Fruit fly (Drosophila melanogaster) whole organism, larva: Measurements from ENCODE around the gene smp-30.
A peak's percentile ranks its signal among the peaks of the same experiment; 100 is the strongest.

Experiments used
- noc ChIP-seq: fragments of 200-800 bp; sonication (Bioruptor generic); optimal IDR thresholded peaks from 3 replicates; lab custom pipeline; 2019; ENCODE audit warnings: missing biosample characterization, mild to moderate bottlenecking, missing genetic modification characterization, moderate library complexity

The smp-30 gene

dm6 chr3R:14751023-14751422, at the start of gene smp-30:
Gene smp-30, minus strand, starts transcription at chr3R:14751246.
- TF ChIP-seq noc (tag; lab: Kevin White, UChicago) = no peak

- TF ChIP-seq noc (tag; lab: Kevin White, UChicago) = peak; percentile 55
Measured at dm6 chr3R:14798626-14799258, 47.7 kb upstream of the smp-30 start, which contains the start of gene CG14856. Gene CG14856, plus strand, starts transcription at chr3R:14798986.

dm6 chr3R:14796294-14796693, 45.2 kb upstream of the smp-30 start, which contains the start of gene CG14855:
Gene CG14855, plus strand, starts transcription at chr3R:14796305.
- TF ChIP-seq noc (tag; lab: Kevin White, UChicago) = peak; percentile 3

- no peak for TF ChIP-seq noc (tag; lab: Kevin White, UChicago)
Measured at dm6 chr3R:14786669-14787068, 35.6 kb upstream of the smp-30 start.

DNA sequence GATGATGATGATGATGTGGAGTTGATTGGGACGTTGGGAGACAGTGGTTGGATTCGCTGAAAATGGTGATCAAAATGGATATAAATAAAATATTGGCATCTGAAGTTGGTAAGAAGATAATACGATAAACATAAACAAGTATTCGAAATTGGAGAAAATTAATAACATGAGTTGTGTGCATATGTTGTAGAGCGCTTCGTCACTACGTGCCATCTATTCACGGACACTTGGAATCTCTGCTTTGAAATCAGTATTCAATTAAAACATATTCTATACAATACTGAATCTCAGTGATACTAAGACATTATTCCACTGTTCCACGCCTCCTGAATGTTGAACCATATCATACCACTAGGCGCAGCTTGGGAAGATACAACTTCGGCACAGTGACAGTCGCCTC, 34.3 kb upstream of the smp-30 start:
- no peak for TF ChIP-seq noc (tag; lab: Kevin White, UChicago)

- TF ChIP-seq noc (tag; lab: Kevin White, UChicago) = peak; percentile 38
Measured at dm6 chr3R:14780747-14781146, 29.7 kb upstream of the smp-30 start.

- TF ChIP-seq noc (tag; lab: Kevin White, UChicago) = no peak
Measured at dm6 chr3R:14779733-14780278, 28.8 kb upstream of the smp-30 start.

dm6 chr3R:14775395-14775794, 24.3 kb upstream of the smp-30 start:
- TF ChIP-seq noc (tag; lab: Kevin White, UChicago) = no peak

DNA sequence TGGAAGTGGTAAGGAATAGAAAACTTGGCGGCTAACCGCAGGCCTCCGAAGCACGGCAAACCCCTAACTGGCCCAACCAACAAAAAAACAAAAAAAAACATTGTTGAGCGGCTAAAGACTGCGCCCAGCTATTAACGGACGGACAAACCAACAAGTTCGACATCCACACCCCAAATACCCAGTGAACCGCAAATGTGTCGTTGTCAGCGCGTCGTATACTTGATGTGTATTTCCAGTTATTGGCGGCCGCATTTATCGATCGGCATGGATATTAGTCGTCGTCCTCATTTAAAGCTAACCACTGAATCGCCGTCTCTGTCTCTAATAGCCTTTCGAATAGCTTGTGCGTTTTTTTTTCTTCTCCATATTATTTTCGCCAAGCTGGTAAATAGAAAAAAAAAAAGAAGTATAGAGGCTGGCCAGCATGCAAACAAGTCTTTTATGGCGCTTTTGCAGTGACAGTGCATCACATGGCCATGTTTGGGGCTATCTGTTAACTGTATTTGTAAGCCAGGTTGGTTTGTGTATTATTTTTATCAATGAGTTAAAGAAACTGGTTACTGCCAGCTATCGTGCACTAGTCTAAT, 15.5 kb upstream of the smp-30 start:
- no peak for TF ChIP-seq noc (tag; lab: Kevin White, UChicago)

DNA sequence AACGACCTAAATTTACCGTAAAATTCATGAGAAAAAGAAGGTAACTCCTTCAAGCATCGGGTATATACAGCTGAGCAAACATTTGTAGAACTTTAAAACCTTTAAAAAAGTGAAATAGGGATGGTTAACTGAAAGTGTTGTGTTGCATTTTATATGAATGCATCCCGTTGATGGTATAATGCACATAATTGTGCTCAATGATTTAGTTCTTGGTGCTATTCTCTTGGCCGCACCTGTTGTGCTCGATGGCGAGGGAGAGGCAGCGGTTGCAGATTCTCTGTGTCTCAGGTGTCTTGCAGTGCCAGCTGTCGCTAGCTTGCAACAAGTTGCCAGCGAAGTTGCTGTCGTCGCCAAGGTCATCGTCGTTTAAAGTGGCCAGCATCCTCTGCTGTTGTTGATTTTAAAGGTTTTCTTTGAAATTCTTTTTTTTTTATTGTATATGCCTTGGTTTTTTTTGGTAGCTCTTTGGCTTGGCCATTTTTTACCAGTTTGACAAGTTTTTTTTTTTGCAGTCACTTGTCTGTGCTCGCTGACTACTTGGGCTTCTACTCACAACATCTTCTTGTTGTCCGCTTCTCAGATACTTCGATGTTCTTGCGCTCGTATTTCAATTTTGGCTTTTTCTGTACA, 14.4 kb upstream of the smp-30 start:
- TF ChIP-seq noc (tag; lab: Kevin White, UChicago) = no peak

DNA sequence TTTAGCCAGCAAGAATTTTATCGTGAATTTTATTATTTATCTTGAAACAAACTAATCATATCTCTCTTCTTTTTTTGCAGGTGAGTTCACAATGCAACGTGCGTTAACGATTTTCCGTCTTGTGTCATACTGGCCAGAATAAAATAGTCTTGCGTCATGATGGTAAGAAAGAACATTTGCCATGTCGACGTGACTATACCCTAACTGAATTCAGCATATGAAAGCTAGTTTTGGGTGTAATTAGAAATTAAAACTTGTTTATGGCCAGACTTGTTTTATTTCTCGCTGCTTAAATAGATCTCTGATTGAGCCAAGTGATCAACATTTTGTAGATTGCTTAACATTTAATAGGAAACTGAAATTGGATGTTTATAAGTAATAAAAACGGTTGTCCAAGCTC, 13.1 kb upstream of the smp-30 start:
- no peak for TF ChIP-seq noc (tag; lab: Kevin White, UChicago)

DNA sequence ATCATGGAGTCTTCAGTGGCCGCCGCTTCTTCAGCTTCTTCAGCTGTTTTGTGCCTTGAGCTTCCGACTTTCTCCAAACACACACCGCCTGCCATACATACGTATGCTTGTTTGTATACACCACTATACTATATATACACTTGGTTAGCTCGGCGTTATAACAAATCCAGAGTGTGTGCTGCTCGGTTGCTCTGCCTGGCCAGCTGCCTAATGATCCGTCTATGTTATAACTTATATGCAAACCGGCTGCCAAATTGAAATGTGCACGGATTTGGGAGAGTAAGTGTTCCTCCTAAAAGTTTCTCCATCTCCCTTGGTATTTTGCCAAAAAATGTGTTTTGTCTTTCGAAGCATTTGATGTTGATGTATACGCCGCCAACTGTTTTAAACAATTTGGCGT, 12.4 kb upstream of the smp-30 start:
- TF ChIP-seq noc (tag; lab: Kevin White, UChicago) = no peak

- no peak for TF ChIP-seq noc (tag; lab: Kevin White, UChicago)
Measured at dm6 chr3R:14761060-14761459, 10.0 kb upstream of the smp-30 start.

- no peak for TF ChIP-seq noc (tag; lab: Kevin White, UChicago)
Measured at dm6 chr3R:14758331-14758730, 7.3 kb upstream of the smp-30 start.

- no peak for TF ChIP-seq noc (tag; lab: Kevin White, UChicago)
Measured at dm6 chr3R:14756040-14756439, 5.0 kb upstream of the smp-30 start.

dm6 chr3R:14754806-14755488, 3.9 kb upstream of the smp-30 start:
- TF ChIP-seq noc (tag; lab: Kevin White, UChicago) = no peak
